Fruit fly (Drosophila melanogaster) whole organism, pupa: ENCODE data around the gene CG17292.

Experiments
- CG10348 ChIP-seq: fragments of 200-800 bp; sonication (Bioruptor generic); IDR thresholded peaks from 2 replicates; pipeline ENCODE4 v1.3.6; 2022; ENCODE audit warnings: missing biosample characterization, missing genetic modification characterization
- CG15710 ChIP-seq: fragments of 200-800 bp; sonication (Bioruptor generic); optimal IDR thresholded peaks from 2 replicates; lab custom pipeline; 2018; ENCODE audit warnings: missing biosample characterization, mild to moderate bottlenecking, missing genetic modification characterization, moderate library complexity
- D1 ChIP-seq: fragments of 200-800 bp; sonication (Bioruptor generic); optimal IDR thresholded peaks from 2 replicates; lab custom pipeline; 2018; ENCODE audit warnings: missing biosample characterization, mild to moderate bottlenecking, missing genetic modification characterization, moderate library complexity
- Ets98B ChIP-seq: fragments of 200-800 bp; sonication (Bioruptor generic); IDR thresholded peaks from 2 replicates; pipeline ENCODE4 v1.3.6; 2022; ENCODE audit warnings: missing biosample characterization, missing genetic modification characterization

dm6 chr2L:8374235-8374634 is 4.0 kb downstream of the CG17292 start, which contains the start of gene Wdr82:
- no peak for TF ChIP-seq CG10348 (GFP tag; lab: Robert Waterston, UW)
- TF ChIP-seq Ets98B (GFP tag; lab: Robert Waterston, UW), result no peak
- TF ChIP-seq D1, result no peak
- no peak for TF ChIP-seq CG15710 (tag; lab: Kevin White, UChicago)
